Fruit fly (Drosophila melanogaster) Kc167 (cell line): ENCODE results near the gene CG6923.

Source experiments
- Myc ChIP-seq: fragments of >200 bp; optimal IDR thresholded peaks from 2 replicates; lab custom pipeline; 2017; ENCODE audit warnings: missing external identifiers
- Sin3A ChIP-seq: fragments of >200 bp; optimal IDR thresholded peaks from 2 replicates; lab custom pipeline; 2018; ENCODE audit warnings: missing external identifiers
- h ChIP-seq: fragments of >200 bp; optimal IDR thresholded peaks from 3 replicates; lab custom pipeline; 2018; ENCODE audit warnings: missing external identifiers
- insv ChIP-seq: fragments of >200 bp; optimal IDR thresholded peaks from 3 replicates; lab custom pipeline; 2018; ENCODE audit warnings: missing external identifiers
- psq ChIP-seq: fragments of >200 bp; optimal IDR thresholded peaks from 2 replicates; lab custom pipeline; 2017; ENCODE audit warnings: missing external identifiers
- ttk ChIP-seq: sonication (Bioruptor generic); optimal IDR thresholded peaks from 2 replicates; lab custom pipeline; 2017; ENCODE audit warnings: missing external identifiers

Gene CG6923

DNA sequence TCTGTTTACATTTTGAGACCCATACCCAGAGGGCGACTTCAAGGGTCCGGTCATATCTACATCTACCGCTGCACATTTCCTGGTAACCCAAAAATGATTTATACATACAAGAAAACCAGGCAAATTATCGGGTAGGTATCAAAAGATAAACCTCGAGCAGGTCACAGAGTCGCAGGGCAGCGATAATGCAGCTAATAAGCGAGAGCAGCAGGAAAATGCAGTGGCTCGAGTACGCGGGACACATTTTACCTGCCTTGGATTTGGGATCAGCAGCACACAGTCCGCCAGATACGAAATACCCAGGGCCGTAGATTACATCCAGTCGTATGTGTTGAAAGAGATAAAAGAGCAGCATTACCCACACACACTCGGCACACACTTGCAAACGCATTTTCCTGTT is 25.4 kb upstream of the CG6923 start:
- TF ChIP-seq h (no peak), psq (lab: Kevin White, UChicago) (no peak), insv (lab: Kevin White, UChicago) (no peak), Sin3A (lab: Kevin White, UChicago) (no peak), Myc (lab: Kevin White, UChicago) (no peak), ttk (lab: Kevin White, UChicago) (no peak)

DNA sequence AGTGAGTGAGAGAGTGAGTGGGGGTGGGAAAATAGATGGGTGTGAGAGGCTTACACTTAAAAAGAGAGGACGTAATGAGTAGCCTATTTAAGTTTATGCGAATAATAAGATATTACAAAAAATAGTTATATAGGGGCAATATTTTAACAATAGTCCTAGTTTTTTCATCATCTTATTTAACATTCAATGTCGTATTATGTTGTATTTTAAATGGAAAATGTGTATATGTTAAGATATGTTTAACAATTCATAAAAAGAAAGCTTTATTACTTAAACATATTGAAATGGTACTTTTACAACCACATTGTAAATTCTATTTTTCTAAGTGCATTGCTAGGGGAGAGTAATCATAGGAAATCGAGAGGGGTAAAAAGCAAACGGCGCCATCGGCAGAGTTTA is 24.2 kb upstream of the CG6923 start:
- TF ChIP-seq ttk (lab: Kevin White, UChicago) (no peak), psq (lab: Kevin White, UChicago) (no peak), h (no peak), Myc (lab: Kevin White, UChicago) (no peak), insv (lab: Kevin White, UChicago) (no peak), Sin3A (lab: Kevin White, UChicago) (no peak)

dm6 chr3R:11773325-11773998 is 23.6 kb upstream of the CG6923 start:
- TF ChIP-seq insv (lab: Kevin White, UChicago) (no peak), Myc (lab: Kevin White, UChicago) (no peak), psq (lab: Kevin White, UChicago) (no peak), ttk (lab: Kevin White, UChicago) (no peak), Sin3A (lab: Kevin White, UChicago) (no peak), h (no peak)

DNA sequence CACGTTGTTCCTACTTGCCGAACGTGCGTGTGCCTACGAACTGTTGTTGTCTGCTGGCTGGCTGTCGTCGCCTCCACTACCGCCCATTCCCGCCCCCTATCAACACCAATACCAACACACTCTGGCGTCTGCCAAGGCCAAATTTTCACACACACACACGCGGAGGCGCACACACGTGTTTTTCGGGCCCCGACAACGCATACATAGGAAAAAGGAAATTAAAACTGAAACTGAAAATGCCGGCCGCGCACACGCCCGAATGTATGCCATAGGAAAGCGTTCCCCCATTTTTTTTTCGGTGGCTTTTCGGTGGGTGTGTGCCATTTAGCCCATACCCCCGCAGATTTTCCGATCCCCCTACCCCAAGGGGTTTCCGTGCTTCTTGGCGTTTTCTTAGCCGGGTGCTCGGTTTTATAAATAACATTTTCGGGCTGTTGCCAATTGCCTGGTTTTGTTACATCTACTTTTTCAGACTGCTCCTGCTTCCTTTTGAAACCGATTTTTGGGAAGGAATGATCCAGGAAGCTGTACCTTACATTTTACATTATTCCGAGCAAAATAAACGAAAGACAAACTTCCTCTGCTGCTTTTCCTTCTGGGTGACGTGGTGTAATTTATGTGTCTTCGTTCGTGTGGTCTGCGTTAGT is 22.5 kb upstream of the CG6923 start:
- no peak for TF ChIP-seq psq (lab: Kevin White, UChicago)
- TF ChIP-seq ttk (lab: Kevin White, UChicago) = no peak
- no peak for TF ChIP-seq insv (lab: Kevin White, UChicago)
- no peak for TF ChIP-seq Sin3A (lab: Kevin White, UChicago)
- TF ChIP-seq h = no peak
- no peak for TF ChIP-seq Myc (lab: Kevin White, UChicago)

DNA sequence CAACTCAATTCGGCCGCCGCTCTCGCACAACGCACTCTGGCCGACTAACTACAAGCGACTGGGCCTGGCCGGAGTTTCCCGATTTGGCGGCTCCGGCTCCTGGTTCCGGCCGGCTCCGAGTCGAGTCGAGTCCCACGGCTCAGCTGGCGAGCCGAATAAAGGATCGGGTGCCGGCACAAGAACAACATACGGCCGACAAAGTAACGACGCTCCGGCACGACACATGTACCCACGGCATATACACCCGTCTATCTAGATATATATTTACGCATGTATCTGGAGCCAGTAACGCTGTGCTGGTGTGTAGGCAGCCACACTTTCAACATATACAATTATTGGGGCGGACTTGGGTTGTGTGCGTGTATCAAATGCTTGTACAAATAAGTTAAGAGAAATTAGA is 21.7 kb upstream of the CG6923 start:
- TF ChIP-seq insv (lab: Kevin White, UChicago) (no peak), Myc (lab: Kevin White, UChicago) (no peak), h (no peak), Sin3A (lab: Kevin White, UChicago) (no peak), psq (lab: Kevin White, UChicago) (no peak), ttk (lab: Kevin White, UChicago) (no peak)

DNA sequence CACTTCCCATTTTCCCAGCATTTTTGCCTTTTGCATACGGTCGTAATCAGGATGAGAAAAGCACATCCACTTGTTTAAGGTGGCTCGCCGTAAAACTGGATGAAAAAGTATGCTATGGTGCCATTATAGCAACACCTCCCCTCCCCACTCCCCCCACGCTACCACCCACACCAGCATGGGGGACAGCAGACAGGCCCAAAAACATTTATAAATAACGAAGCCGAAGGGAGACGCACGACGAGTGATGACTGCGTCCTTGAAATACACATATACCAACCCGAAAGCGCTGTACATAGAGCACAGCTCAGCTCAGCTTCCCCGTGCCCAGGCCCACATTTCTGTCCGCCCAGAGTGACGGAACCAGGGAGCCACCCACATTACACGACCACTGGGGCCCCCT is 20.9 kb upstream of the CG6923 start:
- no peak for TF ChIP-seq psq (lab: Kevin White, UChicago)
- no peak for TF ChIP-seq Sin3A (lab: Kevin White, UChicago)
- TF ChIP-seq ttk (lab: Kevin White, UChicago) = no peak
- TF ChIP-seq insv (lab: Kevin White, UChicago) = no peak
- no peak for TF ChIP-seq Myc (lab: Kevin White, UChicago)
- no peak for TF ChIP-seq h

- TF ChIP-seq psq (lab: Kevin White, UChicago) (no peak), insv (lab: Kevin White, UChicago) (no peak), Sin3A (lab: Kevin White, UChicago) (no peak), ttk (lab: Kevin White, UChicago) (no peak), Myc (lab: Kevin White, UChicago) (no peak), h (no peak)
These were observed 14.6 kb upstream of the CG6923 start, which contains the start of gene Lk6 for dm6 chr3R:11764279-11764880. Lk6 (minus strand) TSS chr3R:11764457.

DNA sequence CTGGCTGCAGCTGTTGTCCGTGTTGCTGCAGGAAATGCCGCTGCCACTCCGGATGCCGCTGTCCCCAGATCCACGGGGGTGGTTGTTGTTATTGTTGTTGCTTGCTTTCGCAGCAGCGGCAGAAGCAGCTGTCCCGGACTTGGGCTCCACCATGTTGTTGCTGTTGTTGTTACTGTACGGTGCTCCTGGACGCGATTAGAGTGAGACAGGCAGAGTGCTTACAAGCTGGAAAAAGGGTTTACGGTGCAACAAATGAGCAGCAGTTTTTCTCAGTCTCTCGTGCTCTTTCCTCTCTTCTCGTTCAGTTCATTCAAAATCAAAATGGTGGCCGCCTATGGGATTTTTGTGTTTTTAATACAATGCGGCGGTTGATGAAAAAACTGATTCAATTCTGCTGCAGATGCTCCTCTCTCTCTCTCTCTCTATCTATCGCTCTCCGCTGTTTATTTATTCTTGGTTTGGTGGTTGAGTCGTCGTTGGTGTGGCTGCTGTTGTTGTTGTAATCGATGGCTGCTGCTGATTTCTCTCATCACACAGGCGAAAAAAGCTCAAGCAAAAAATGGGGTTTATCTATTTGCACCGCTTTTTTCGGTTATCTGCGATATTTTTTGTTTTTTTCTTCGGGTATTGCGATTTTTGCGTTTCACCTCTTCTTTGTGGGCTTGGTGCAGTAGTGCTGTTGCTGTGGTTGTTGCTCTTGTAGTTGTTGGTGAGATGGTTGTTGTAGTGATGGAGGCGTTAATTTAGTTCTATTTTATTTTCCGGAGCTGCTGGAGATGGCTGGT is 13.9 kb upstream of the CG6923 start:
- TF ChIP-seq ttk (lab: Kevin White, UChicago) = no peak
- no peak for TF ChIP-seq psq (lab: Kevin White, UChicago)
- TF ChIP-seq Myc (lab: Kevin White, UChicago) = no peak
- TF ChIP-seq Sin3A (lab: Kevin White, UChicago) = no peak
- TF ChIP-seq h = no peak
- TF ChIP-seq insv (lab: Kevin White, UChicago) = no peak

dm6 chr3R:11762500-11762899 is 12.7 kb upstream of the CG6923 start:
- TF ChIP-seq Myc (lab: Kevin White, UChicago) (no peak), ttk (lab: Kevin White, UChicago) (no peak), h (no peak), Sin3A (lab: Kevin White, UChicago) (no peak), psq (lab: Kevin White, UChicago) (no peak), insv (lab: Kevin White, UChicago) (no peak)

dm6 chr3R:11761718-11762117 is 11.9 kb upstream of the CG6923 start:
- TF ChIP-seq Myc (lab: Kevin White, UChicago) (no peak), insv (lab: Kevin White, UChicago) (no peak), Sin3A (lab: Kevin White, UChicago) (no peak), h (no peak), ttk (lab: Kevin White, UChicago) (no peak), psq (lab: Kevin White, UChicago) (no peak)
